Fruit fly (Drosophila melanogaster): ENCODE results near the gene CG6142.

dm6 chr3R:26105141-26105403 is 27.9 kb upstream of the CG6142 start:
- TF ChIP-seq Dif (GFP tag; optimal IDR thresholded peaks at IDR 0.05; ENCODE audit: partially characterized antibody) (no peak), lola (GFP tag; optimal IDR thresholded peaks at IDR 0.05) (no peak), psq (GFP tag; optimal IDR thresholded peaks at IDR 0.05) (no peak), h (GFP tag; optimal IDR thresholded peaks at IDR 0.05) (no peak), Hr83 (GFP tag; optimal IDR thresholded peaks at IDR 0.05; ENCODE audit: poor library complexity, severe bottlenecking) (no peak), dsf (GFP tag; optimal IDR thresholded peaks at IDR 0.05; ENCODE audit: borderline replicate concordance) (no peak), CG32264 (GFP tag; optimal IDR thresholded peaks at IDR 0.05) (no peak), CG9705 (GFP tag; optimal IDR thresholded peaks at IDR 0.05) (no peak), foxo (GFP tag; optimal IDR thresholded peaks at IDR 0.05) (no peak), Vsx2 (GFP tag; optimal IDR thresholded peaks at IDR 0.05; ENCODE audit: partially characterized antibody) (no peak), fru (GFP tag; optimal IDR thresholded peaks at IDR 0.05) (no peak)

Data from whole organism, wandering third instar larva.